Fruit fly (Drosophila melanogaster) Kc167 (cell line): ENCODE measurements around the gene CG31826.

Experiments
- h ChIP-seq: fragments of >200 bp; optimal IDR thresholded peaks from 3 replicates; lab custom pipeline; 2018; ENCODE audit warnings: missing external identifiers
- ttk ChIP-seq: sonication (Bioruptor generic); optimal IDR thresholded peaks from 2 replicates; lab custom pipeline; 2017; ENCODE audit warnings: missing external identifiers

- no peak for TF ChIP-seq ttk (lab: Kevin White, UChicago)
- TF ChIP-seq h (lab: Kevin White, UChicago): no peak
These were observed 21.7 kb downstream of the CG31826 start for dm6 chr2L:15751259-15751555.
